Worm (Caenorhabditis elegans): ENCODE results near the gene unc-129.

- TF ChIP-seq nfya-1 (tag; optimal IDR thresholded peaks at IDR 0.05; ENCODE audit: borderline replicate concordance, insufficient read depth) (no peak), ztf-26 (tag; optimal IDR thresholded peaks at IDR 0.05) (no peak), lsl-1 (GFP tag; optimal IDR thresholded peaks at IDR 0.05) (no peak), snpc-4 (GFP tag; optimal IDR thresholded peaks at IDR 0.05) (no peak), snpc-4 (tag; optimal IDR thresholded peaks at IDR 0.05) (no peak), ztf-22 (GFP tag; optimal IDR thresholded peaks at IDR 0.05) (no peak), ceh-91 (GFP tag; IDR thresholded peaks at IDR 0.05) (no peak)
Measured at ce11 chrIV:8965883-8966282, 39.3 kb downstream of the unc-129 start, which contains the start of gene C53B4.2.

Measured in whole organism, young adult.